Fruit fly (Drosophila melanogaster): ENCODE data around the gene Ugt36A1.

Ugt36A1 gene

dm6 chr2L:3647521-3648172 lies 28.8 kb downstream of the Ugt36A1 start (continued):
- no peak for TF ChIP-seq MTF-1 (GFP tag; optimal IDR thresholded peaks at IDR 0.05; ENCODE audit: borderline replicate concordance)
- no peak for TF ChIP-seq lmd (GFP tag; IDR thresholded peaks at IDR 0.05)
- TF ChIP-seq CG12299 (tag; optimal IDR thresholded peaks at IDR 0.05) = no peak
- no peak for TF ChIP-seq crol (GFP tag; IDR thresholded peaks at IDR 0.05)
- no peak for TF ChIP-seq CG15514 (GFP tag; optimal IDR thresholded peaks at IDR 0.05)
- no peak for TF ChIP-seq CG7556 (GFP tag; optimal IDR thresholded peaks at IDR 0.05)
- TF ChIP-seq shn (GFP tag; optimal IDR thresholded peaks at IDR 0.05) = no peak
- no peak for TF ChIP-seq Oli (tag; optimal IDR thresholded peaks at IDR 0.05)
- TF ChIP-seq p53 (GFP tag; optimal IDR thresholded peaks at IDR 0.05) = no peak
- peak; percentile 33 for TF ChIP-seq CG33557 (GFP tag; optimal IDR thresholded peaks at IDR 0.05)
- TF ChIP-seq Lhr (GFP tag; optimal IDR thresholded peaks at IDR 0.05) = no peak
- no peak for TF ChIP-seq HLHmδ (GFP tag; optimal IDR thresholded peaks at IDR 0.05)
- TF ChIP-seq caup (GFP tag; optimal IDR thresholded peaks at IDR 0.05; ENCODE audit: severe bottlenecking) = no peak
- peak; percentile 16 for TF ChIP-seq org-1 (GFP tag; optimal IDR thresholded peaks at IDR 0.05)
- no peak for TF ChIP-seq sd (tag; optimal IDR thresholded peaks at IDR 0.05)
- TF ChIP-seq nerfin-1 (tag; optimal IDR thresholded peaks at IDR 0.05) = no peak
- TF ChIP-seq gt (GFP tag; IDR thresholded peaks at IDR 0.05) = no peak
- TF ChIP-seq Hr78 (GFP tag; optimal IDR thresholded peaks at IDR 0.05) = peak in 1 of 2 experiments; percentile 47
- TF ChIP-seq kay (GFP tag; optimal IDR thresholded peaks at IDR 0.05) = no peak
- TF ChIP-seq Mes4 (GFP tag; optimal IDR thresholded peaks at IDR 0.05) = no peak
- no peak for TF ChIP-seq mld (GFP tag; IDR thresholded peaks at IDR 0.05; ENCODE audit: partially characterized antibody)
- TF ChIP-seq gro (GFP tag; optimal IDR thresholded peaks at IDR 0.05) = no peak
- TF ChIP-seq Atf-2 (GFP tag; optimal IDR thresholded peaks at IDR 0.05) = no peak
- TF ChIP-seq CG16815 (GFP tag; optimal IDR thresholded peaks at IDR 0.05) = no peak
- no peak for TF ChIP-seq CG16863 (GFP tag; optimal IDR thresholded peaks at IDR 0.05)
- TF ChIP-seq Rx (GFP tag; IDR thresholded peaks at IDR 0.05) = no peak
- TF ChIP-seq Neu2 (GFP tag; optimal IDR thresholded peaks at IDR 0.05; ENCODE audit: borderline replicate concordance) = no peak
- TF ChIP-seq CG12155 (GFP tag; optimal IDR thresholded peaks at IDR 0.05) = no peak
- no peak for TF ChIP-seq Mad (GFP tag; optimal IDR thresholded peaks at IDR 0.05)
- no peak for TF ChIP-seq CG43689 (GFP tag; IDR thresholded peaks at IDR 0.05)
- TF ChIP-seq toy (GFP tag; IDR thresholded peaks at IDR 0.05) = no peak
- TF ChIP-seq fd3F (GFP tag; optimal IDR thresholded peaks at IDR 0.05) = no peak
- TF ChIP-seq pho (GFP tag; optimal IDR thresholded peaks at IDR 0.05) = no peak
- no peak for TF ChIP-seq psq (GFP tag; optimal IDR thresholded peaks at IDR 0.05)
- TF ChIP-seq bab2 (GFP tag; optimal IDR thresholded peaks at IDR 0.05) = no peak
- no peak for TF ChIP-seq CG13424 (tag; optimal IDR thresholded peaks at IDR 0.05)
- no peak for TF ChIP-seq CG15479 (GFP tag; optimal IDR thresholded peaks at IDR 0.05)
- TF ChIP-seq B-H1 (GFP tag; IDR thresholded peaks at IDR 0.05) = no peak
- TF ChIP-seq CG8281 (tag; optimal IDR thresholded peaks at IDR 0.05) = no peak
- TF ChIP-seq Vsx1 (GFP tag; optimal IDR thresholded peaks at IDR 0.05) = peak; percentile 34
- TF ChIP-seq sens-2 (GFP tag; IDR thresholded peaks at IDR 0.05) = no peak
- no peak for TF ChIP-seq ssp (GFP tag; IDR thresholded peaks at IDR 0.05)
- TF ChIP-seq Dbx (GFP tag; IDR thresholded peaks at IDR 0.05) = no peak
- no peak for TF ChIP-seq Dref (GFP tag; IDR thresholded peaks at IDR 0.05)
- TF ChIP-seq NFAT (GFP tag; IDR thresholded peaks at IDR 0.05) = no peak
- no peak for TF ChIP-seq CG6765 (GFP tag; optimal IDR thresholded peaks at IDR 0.05)
- TF ChIP-seq sc (optimal IDR thresholded peaks at IDR 0.05) = no peak
- peak; percentile 33 for TF ChIP-seq sc (GFP tag; optimal IDR thresholded peaks at IDR 0.05)
- no peak for TF ChIP-seq CG8765 (GFP tag; IDR thresholded peaks at IDR 0.05)
- TF ChIP-seq tgo (GFP tag; IDR thresholded peaks at IDR 0.05) = no peak
- no peak for TF ChIP-seq CG11456 (GFP tag; IDR thresholded peaks at IDR 0.05)
